Worm (Caenorhabditis elegans) whole organism, L1 larva: Measurements from ENCODE around the gene Y38H6A.5.
"Not testable (repeated sequence)": the region's sequence is repeated elsewhere in the genome, so short reads cannot be mapped to it uniquely, and the experiment has no call there.

Source experiments
- C16A3.4 ChIP-seq: fragments of 150-350 bp; optimal IDR thresholded peaks from 2 replicates; lab custom pipeline; 2014; ENCODE audit warnings: missing biosample characterization, missing genetic modification characterization
- Y116A8C.19 ChIP-seq: sonication (generic microtip); optimal IDR thresholded peaks from 2 replicates; lab custom pipeline; 2016; ENCODE audit warnings: missing compliant biosample characterization, missing genetic modification characterization, borderline replicate concordance
- aly-2 ChIP-seq: fragments of 150-350 bp; optimal IDR thresholded peaks from 2 replicates; lab custom pipeline; 2014; ENCODE audit warnings: missing biosample characterization, missing genetic modification characterization
- blmp-1 ChIP-seq: fragments of 150-350 bp; optimal IDR thresholded peaks from 2 replicates; lab custom pipeline; 2014; ENCODE audit warnings: missing biosample characterization, missing genetic modification characterization
- ceh-82 ChIP-seq, 3 experiments: fragments of 150-350 bp in 1 of 3; sonication (generic microtip) in 2 of 3; optimal IDR thresholded peaks; 2 replicates each; lab custom pipeline; 2014 to 2017; ENCODE audit warnings: missing biosample characterization in 3 of 3, missing genetic modification characterization in 3 of 3
- ces-1 ChIP-seq: fragments of 150-350 bp; optimal IDR thresholded peaks from 2 replicates; lab custom pipeline; 2014; ENCODE audit warnings: missing biosample characterization, missing genetic modification reagents, missing genetic modification characterization
- efl-1 ChIP-seq, 4 experiments: fragments of 150-350 bp; optimal IDR thresholded peaks in 3 of 4; peaks in 1 of 4; 1 replicate in 1 of 4; 2 replicates in 3 of 4; lab custom pipeline; 2014; ENCODE audit warnings: missing biosample characterization in 2 of 4, missing genetic modification characterization in 2 of 4, missing genetic modification reagents in 2 of 4
- efl-3 ChIP-seq: fragments of 200-800 bp; sonication (Bioruptor generic); optimal IDR thresholded peaks from 2 replicates; lab custom pipeline; 2018; ENCODE audit warnings: mild to moderate bottlenecking, missing genetic modification characterization, missing compliant biosample characterization
- egl-27 ChIP-seq, 2 experiments: fragments of 150-350 bp in 1 of 2; sonication (generic microtip); optimal IDR thresholded peaks; 3 replicates each; lab custom pipeline; 2017 to 2018; ENCODE audit warnings: missing biosample characterization in 2 of 2, missing genetic modification characterization in 2 of 2, missing genetic modification reagents in 2 of 2
- elt-2 ChIP-seq: sonication (generic microtip); optimal IDR thresholded peaks from 2 replicates; lab custom pipeline; 2016; ENCODE audit warnings: missing genetic modification characterization, mild to moderate bottlenecking, inconsistent platforms, missing compliant biosample characterization, missing genetic modification reagents
- ets-5 ChIP-seq: fragments of 200-800 bp; sonication (Bioruptor generic); IDR thresholded peaks from 2 replicates; pipeline ENCODE4 v1.3.6; 2022; ENCODE audit warnings: missing genetic modification characterization, missing compliant biosample characterization
- fos-1 ChIP-seq: fragments of 150-350 bp; optimal IDR thresholded peaks from 2 replicates; lab custom pipeline; 2014; ENCODE audit warnings: missing biosample characterization, missing genetic modification characterization
- hlh-17 ChIP-seq: fragments of 200-800 bp; sonication (Bioruptor generic); optimal IDR thresholded peaks from 2 replicates; lab custom pipeline; 2018; ENCODE audit warnings: missing genetic modification characterization, mild to moderate bottlenecking, missing compliant biosample characterization, moderate library complexity, borderline replicate concordance
- hlh-4 ChIP-seq: sonication (generic microtip); optimal IDR thresholded peaks from 2 replicates; lab custom pipeline; 2016; ENCODE audit warnings: mild to moderate bottlenecking, missing genetic modification characterization, missing compliant biosample characterization
- hpl-2 ChIP-seq: fragments of 150-350 bp; optimal IDR thresholded peaks from 2 replicates; lab custom pipeline; 2014; ENCODE audit warnings: missing biosample characterization, missing genetic modification reagents, missing genetic modification characterization
- irx-1 ChIP-seq: sonication (generic microtip); optimal IDR thresholded peaks from 2 replicates; lab custom pipeline; 2016; ENCODE audit warnings: missing genetic modification characterization, missing compliant biosample characterization
- isw-1 ChIP-seq: fragments of 200-800 bp; sonication (Bioruptor generic); IDR thresholded peaks from 2 replicates; pipeline ENCODE4 v1.3.6; 2022; ENCODE audit warnings: missing genetic modification characterization, missing compliant biosample characterization
- lin-35 ChIP-seq, 2 experiments: fragments of 150-350 bp; optimal IDR thresholded peaks; 2 replicates each; lab custom pipeline; 2014; ENCODE audit warnings: missing biosample characterization in 2 of 2, missing genetic modification characterization in 2 of 2, missing genetic modification reagents in 2 of 2
- lir-3 ChIP-seq: sonication (generic microtip); optimal IDR thresholded peaks from 2 replicates; lab custom pipeline; 2016; ENCODE audit warnings: mild to moderate bottlenecking, missing genetic modification characterization, moderate library complexity, missing compliant biosample characterization; ENCODE audit not compliant: poor library complexity
- mab-9 ChIP-seq: fragments of 200-800 bp; sonication (Bioruptor generic); IDR thresholded peaks from 2 replicates; pipeline ENCODE4 v1.3.6; 2022; ENCODE audit warnings: missing genetic modification reagents, missing genetic modification characterization, missing compliant biosample characterization
- mdl-1 ChIP-seq, 2 experiments: fragments of 150-350 bp; optimal IDR thresholded peaks; 2 replicates each; lab custom pipeline; 2014 to 2017; ENCODE audit warnings: missing biosample characterization in 2 of 2, missing genetic modification characterization in 2 of 2, inconsistent platforms in 1 of 2
- mef-2 ChIP-seq: fragments of 150-350 bp; optimal IDR thresholded peaks from 2 replicates; lab custom pipeline; 2014; ENCODE audit warnings: missing biosample characterization, missing genetic modification characterization
- mep-1 ChIP-seq: fragments of 150-350 bp; optimal IDR thresholded peaks from 2 replicates; lab custom pipeline; 2014; ENCODE audit warnings: missing biosample characterization, missing genetic modification characterization
- nhr-11 ChIP-seq: fragments of 150-350 bp; optimal IDR thresholded peaks from 2 replicates; lab custom pipeline; 2014; ENCODE audit warnings: missing biosample characterization, missing genetic modification characterization
- nhr-20 ChIP-seq: sonication (generic microtip); optimal IDR thresholded peaks from 2 replicates; lab custom pipeline; 2016; ENCODE audit warnings: mild to moderate bottlenecking, missing genetic modification characterization, missing compliant biosample characterization
- nhr-237 ChIP-seq: fragments of 150-350 bp; optimal IDR thresholded peaks from 2 replicates; lab custom pipeline; 2014; ENCODE audit warnings: missing biosample characterization, missing genetic modification characterization
- nhr-28 ChIP-seq: fragments of 150-350 bp; optimal IDR thresholded peaks from 2 replicates; lab custom pipeline; 2014; ENCODE audit warnings: missing biosample characterization, missing genetic modification characterization
- nhr-71 ChIP-seq: sonication (generic microtip); optimal IDR thresholded peaks from 2 replicates; lab custom pipeline; 2016; ENCODE audit warnings: mild to moderate bottlenecking, missing genetic modification characterization, moderate library complexity, missing compliant biosample characterization
- nhr-76 ChIP-seq: sonication (generic microtip); optimal IDR thresholded peaks from 2 replicates; lab custom pipeline; 2017; ENCODE audit warnings: missing biosample characterization, missing genetic modification characterization
- nhr-77 ChIP-seq: fragments of 150-350 bp; optimal IDR thresholded peaks from 2 replicates; lab custom pipeline; 2014; ENCODE audit warnings: missing biosample characterization, missing genetic modification characterization
- nhr-84 ChIP-seq: sonication (generic microtip); optimal IDR thresholded peaks from 2 replicates; lab custom pipeline; 2017; ENCODE audit warnings: missing biosample characterization, missing genetic modification characterization
- pax-3 ChIP-seq: fragments of 200-800 bp; sonication (Bioruptor generic); optimal IDR thresholded peaks from 2 replicates; lab custom pipeline; 2018; ENCODE audit warnings: mild to moderate bottlenecking, missing genetic modification characterization, moderate library complexity, missing compliant biosample characterization
- pqm-1 ChIP-seq: sonication (generic microtip); optimal IDR thresholded peaks from 3 replicates; lab custom pipeline; 2017; ENCODE audit warnings: missing biosample characterization, missing genetic modification characterization
- snu-23 ChIP-seq: sonication (generic microtip); optimal IDR thresholded peaks from 2 replicates; lab custom pipeline; 2016; ENCODE audit warnings: missing genetic modification characterization, missing compliant biosample characterization
- sup-37 ChIP-seq: fragments of 200-800 bp; sonication (Bioruptor generic); optimal IDR thresholded peaks from 2 replicates; lab custom pipeline; 2018; ENCODE audit warnings: mild to moderate bottlenecking, missing genetic modification characterization, missing compliant biosample characterization
- vab-15 ChIP-seq: sonication (generic microtip); optimal IDR thresholded peaks from 2 replicates; lab custom pipeline; 2017; ENCODE audit warnings: missing genotype, mild to moderate bottlenecking, missing genetic modification characterization, missing compliant biosample characterization
- zip-4 ChIP-seq: fragments of 200-800 bp; sonication (Bioruptor generic); optimal IDR thresholded peaks from 2 replicates; lab custom pipeline; 2018; ENCODE audit warnings: mild to moderate bottlenecking, missing genetic modification characterization, moderate library complexity, missing compliant biosample characterization
- ztf-11 ChIP-seq, 2 experiments: sonication (generic microtip); optimal IDR thresholded peaks; 2 replicates each; lab custom pipeline; 2016 to 2017; ENCODE audit warnings: missing genetic modification characterization in 2 of 2, missing biosample characterization in 1 of 2, missing compliant biosample characterization in 1 of 2
- ztf-4 ChIP-seq: fragments of 150-350 bp; optimal IDR thresholded peaks from 2 replicates; lab custom pipeline; 2014; ENCODE audit warnings: missing biosample characterization, missing genetic modification characterization

Y38H6A.5 gene

ce11 chrV:20375236-20375635, 40.1 kb upstream of the Y38H6A.5 start, which contains the start of gene ins-35:
Gene ins-35 (plus strand): TSS chrV:20375536.
- TF ChIP-seq ceh-82 (tag; optimal IDR thresholded peaks at IDR 0.05; lab: Kevin White, UChicago) (no peak), nhr-84 (no peak), irx-1 (no peak), blmp-1 (tag; lab: Kevin White, UChicago) (no peak), isw-1 (no peak), ztf-4 (tag; lab: Kevin White, UChicago) (no peak), mep-1 (tag; lab: Kevin White, UChicago) (no peak), lir-3 (tag; lab: Kevin White, UChicago) (no peak), nhr-11 (tag; lab: Kevin White, UChicago) (no peak), nhr-76 (tag; lab: Kevin White, UChicago) (no peak), nhr-71 (no peak), mef-2 (tag; lab: Kevin White, UChicago) (no peak), hlh-4 (tag; lab: Kevin White, UChicago) (no peak), egl-27 (tag; optimal IDR thresholded peaks at IDR 0.05; lab: Kevin White, UChicago) (no peak)

- TF ChIP-seq mdl-1 (tag; optimal IDR thresholded peaks at IDR 0.05; lab: Kevin White, UChicago) (no peak), pqm-1 (tag; lab: Kevin White, UChicago) (no peak), nhr-84 (no peak), ztf-11 (tag; optimal IDR thresholded peaks at IDR 0.05; lab: Kevin White, UChicago) (no peak), efl-1 (optimal IDR thresholded peaks at IDR 0.05; lab: Kevin White, UChicago) (no peak), efl-1 (GFP tag; optimal IDR thresholded peaks at IDR 0.05 in 1 of 2; lab: Kevin White, UChicago) (no peak), hlh-17 (GFP tag; lab: Kevin White, UChicago) (no peak), sup-37 (GFP tag; lab: Kevin White, UChicago) (no peak), nhr-76 (tag; lab: Kevin White, UChicago) (no peak), ets-5 (GFP tag; lab: Robert Waterston, UW) (no peak), nhr-20 (tag; lab: Kevin White, UChicago) (no peak), ces-1 (no peak), snu-23 (GFP tag; lab: Kevin White, UChicago) (no peak), nhr-237 (tag; lab: Kevin White, UChicago) (no peak), lin-35 (GFP tag; optimal IDR thresholded peaks at IDR 0.05; lab: Kevin White, UChicago) (peak in 1 of 2 experiments; percentile 9), aly-2 (tag; lab: Kevin White, UChicago) (no peak), elt-2 (tag; lab: Kevin White, UChicago) (peak; percentile 73), vab-15 (tag; lab: Kevin White, UChicago) (no peak), mef-2 (tag; lab: Kevin White, UChicago) (no peak), nhr-28 (tag; lab: Kevin White, UChicago) (no peak), fos-1 (no peak), zip-4 (GFP tag; lab: Kevin White, UChicago) (no peak), pax-3 (peak; percentile 25), nhr-77 (no peak)
Measured at ce11 chrV:20374484-20374883, 39.3 kb upstream of the Y38H6A.5 start.

ce11 chrV:20369153-20369552, 34.0 kb upstream of the Y38H6A.5 start, which contains the start of gene srh-177:
Gene srh-177 (minus strand): TSS chrV:20369253.
- not testable (repeated sequence) for TF ChIP-seq C16A3.4; nhr-77; ztf-4 (tag; lab: Kevin White, UChicago)

ce11 chrV:20366839-20367238, 31.7 kb upstream of the Y38H6A.5 start, which contains the start of gene K02E2.8:
Gene K02E2.8 (minus strand): TSS chrV:20366939.
- TF ChIP-seq ceh-82 (tag; optimal IDR thresholded peaks at IDR 0.05; lab: Kevin White, UChicago) (no peak), efl-3 (no peak), blmp-1 (tag; lab: Kevin White, UChicago) (no peak), hpl-2 (no peak), Y116A8C.19 (tag; lab: Kevin White, UChicago) (no peak), mab-9 (GFP tag; lab: Robert Waterston, UW) (no peak)
